Worm (Caenorhabditis elegans) whole organism, mixed stage, embryonic: ENCODE measurements around the gene cfz-2.

Experiments used
- nhr-12 ChIP-seq: fragments of 150-350 bp; optimal IDR thresholded peaks from 2 replicates; lab custom pipeline; 2014; ENCODE audit warnings: missing biosample characterization, missing genetic modification characterization
- nhr-28 ChIP-seq: fragments of 150-350 bp; optimal IDR thresholded peaks from 2 replicates; lab custom pipeline; 2014; ENCODE audit warnings: missing biosample characterization, missing genetic modification characterization
- nhr-76 ChIP-seq: sonication (generic microtip); optimal IDR thresholded peaks from 2 replicates; lab custom pipeline; 2017; ENCODE audit warnings: missing biosample characterization, missing genetic modification characterization
- snpc-4 ChIP-seq: fragments of 150-350 bp; optimal IDR thresholded peaks from 2 replicates; lab custom pipeline; 2014; ENCODE audit warnings: missing biosample characterization, missing genetic modification characterization
- unc-62 ChIP-seq: fragments of 150-350 bp; optimal IDR thresholded peaks from 2 replicates; lab custom pipeline; 2014; ENCODE audit warnings: missing biosample characterization, missing genetic modification reagents, missing genetic modification characterization

ce11 chrV:3455135-3455747, 10.6 kb upstream of the cfz-2 start:
- no peak for TF ChIP-seq nhr-28
- TF ChIP-seq snpc-4 (tag; lab: Kevin White, UChicago): no peak
- no peak for TF ChIP-seq unc-62 (GFP tag; lab: Kevin White, UChicago)
- TF ChIP-seq nhr-12 (tag; lab: Kevin White, UChicago): no peak
- no peak for TF ChIP-seq nhr-76
